Worm (Caenorhabditis elegans): ENCODE results near the gene cyp-34A9.

Gene cyp-34A9

DNA sequence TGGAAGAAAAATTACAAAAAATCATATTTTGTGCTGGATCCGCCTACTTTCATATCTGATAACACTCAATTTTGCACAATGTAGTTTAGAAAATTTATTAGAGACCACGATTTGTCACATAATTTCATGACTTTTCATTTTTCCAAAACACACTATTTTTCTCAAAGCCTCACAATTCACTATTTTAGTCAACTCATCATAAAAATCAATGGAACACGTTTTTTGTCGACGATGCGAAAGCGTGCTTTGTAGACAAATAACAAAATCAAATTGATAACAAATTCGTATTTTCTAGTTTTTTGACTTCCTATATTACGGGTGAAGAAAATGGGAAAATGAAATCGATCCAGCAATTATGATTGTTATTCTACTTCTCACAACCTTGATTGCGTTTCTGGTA, 28.5 kb downstream of the cyp-34A9 start, which contains the start of gene cyp-35B2:
Gene cyp-35B2 (plus strand): TSS at position 301 of the 400 bp plus-strand sequence.
- TF ChIP-seq lin-39 (tag; optimal IDR thresholded peaks at IDR 0.05): no peak
- TF ChIP-seq fkh-8 (tag; optimal IDR thresholded peaks at IDR 0.05): no peak
- TF ChIP-seq hpl-2 (GFP tag; optimal IDR thresholded peaks at IDR 0.05): no peak
- no peak for TF ChIP-seq aha-1 (tag; optimal IDR thresholded peaks at IDR 0.05)
- TF ChIP-seq lin-35 (GFP tag; optimal IDR thresholded peaks at IDR 0.05): no peak
- no peak for TF ChIP-seq ceh-82 (tag; optimal IDR thresholded peaks at IDR 0.05)
- no peak for TF ChIP-seq nhr-28 (tag; optimal IDR thresholded peaks at IDR 0.05)
- no peak for TF ChIP-seq nhr-85 (tag)
- no peak for TF ChIP-seq ceh-8 (GFP tag; optimal IDR thresholded peaks at IDR 0.05)
- no peak for TF ChIP-seq rnt-1 (tag; optimal IDR thresholded peaks at IDR 0.05)
- TF ChIP-seq isw-1 (GFP tag; IDR thresholded peaks at IDR 0.05): no peak
- no peak for TF ChIP-seq ztf-11 (tag; optimal IDR thresholded peaks at IDR 0.05)
- no peak for TF ChIP-seq tbx-2 (tag; optimal IDR thresholded peaks at IDR 0.05)
- no peak for TF ChIP-seq unc-30 (tag; optimal IDR thresholded peaks at IDR 0.05)
- no peak for TF ChIP-seq skn-1 (tag; optimal IDR thresholded peaks at IDR 0.05)
- TF ChIP-seq Y116A8C.19 (tag; optimal IDR thresholded peaks at IDR 0.05; ENCODE audit: borderline replicate concordance): no peak
- no peak for TF ChIP-seq vab-15 (tag; optimal IDR thresholded peaks at IDR 0.05)

DNA sequence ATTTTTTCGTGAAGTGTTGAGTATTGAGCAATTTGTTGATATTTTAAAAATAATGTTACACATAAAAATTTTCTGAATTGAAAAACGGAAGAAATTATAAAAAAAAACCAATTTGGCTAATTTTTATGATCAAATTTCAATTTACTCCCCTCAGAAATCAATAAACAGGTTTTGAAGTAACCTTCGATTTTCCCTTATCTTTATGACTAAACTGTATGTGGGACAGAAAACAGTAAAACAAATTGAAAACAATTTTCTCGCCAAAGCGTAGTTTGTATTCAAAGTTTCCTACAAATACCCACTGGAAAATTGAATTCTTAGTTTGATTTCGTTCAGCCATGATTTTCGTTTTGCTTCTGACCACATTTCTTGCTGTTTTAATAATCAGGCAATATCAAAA, 31.6 kb downstream of the cyp-34A9 start, which contains the start of gene cyp-35B1:
Gene cyp-35B1 (plus strand): TSS at position 244 of the 400 bp plus-strand sequence.
- no peak for TF ChIP-seq fkh-8 (tag; optimal IDR thresholded peaks at IDR 0.05)
- TF ChIP-seq ces-1 (GFP tag; optimal IDR thresholded peaks at IDR 0.05): no peak
- TF ChIP-seq ceh-88 (GFP tag; IDR thresholded peaks at IDR 0.05): no peak
- TF ChIP-seq fos-1 (tag; optimal IDR thresholded peaks at IDR 0.05): no peak
- no peak for TF ChIP-seq nhr-71 (tag; optimal IDR thresholded peaks at IDR 0.05)
- TF ChIP-seq mef-2 (tag; optimal IDR thresholded peaks at IDR 0.05): no peak
- no peak for TF ChIP-seq hpl-2 (GFP tag; optimal IDR thresholded peaks at IDR 0.05)
- TF ChIP-seq xbp-1 (tag; optimal IDR thresholded peaks at IDR 0.05): no peak
- TF ChIP-seq zip-4 (GFP tag; optimal IDR thresholded peaks at IDR 0.05): no peak
- no peak for TF ChIP-seq hlh-4 (tag; optimal IDR thresholded peaks at IDR 0.05)

DNA sequence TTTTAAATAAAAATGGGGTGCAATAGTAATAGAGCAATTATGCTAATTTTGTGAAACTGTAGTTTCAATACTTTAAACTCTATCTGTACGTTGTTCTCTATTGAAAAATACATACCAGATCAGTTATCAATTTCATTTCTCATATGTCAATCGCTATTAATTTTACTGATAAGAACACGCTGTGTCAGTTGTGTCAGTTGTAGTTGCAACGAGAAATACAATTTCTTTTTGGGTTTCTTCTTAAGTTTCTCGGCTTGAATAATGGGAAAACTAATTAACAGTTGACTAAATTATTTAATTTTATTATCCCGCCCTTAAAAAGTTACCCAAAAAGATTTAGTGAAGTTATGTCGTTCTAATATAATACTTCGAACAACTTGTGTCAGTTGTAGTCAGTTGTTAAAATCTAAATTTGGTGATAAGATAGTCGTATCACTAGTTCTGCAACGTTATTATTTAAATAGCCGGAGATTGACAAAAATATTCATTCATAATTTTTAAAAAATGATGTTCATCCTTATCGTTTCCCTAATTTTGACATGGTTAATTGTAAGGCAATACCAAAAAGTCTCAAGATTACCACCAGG, 34.4 kb downstream of the cyp-34A9 start, which contains the start of gene cyp-35A5:
Gene cyp-35A5 (plus strand): TSS at position 435 of the 587 bp plus-strand sequence.
- TF ChIP-seq C16A3.4 (tag; optimal IDR thresholded peaks at IDR 0.05): no peak
- no peak for TF ChIP-seq tbx-2 (tag; optimal IDR thresholded peaks at IDR 0.05)
- peak; percentile 2 for TF ChIP-seq nhr-20 (tag; optimal IDR thresholded peaks at IDR 0.05)
- no peak for TF ChIP-seq ceh-88 (GFP tag; IDR thresholded peaks at IDR 0.05)
- TF ChIP-seq mdl-1 (tag; optimal IDR thresholded peaks at IDR 0.05): no peak
- TF ChIP-seq lir-3 (tag; optimal IDR thresholded peaks at IDR 0.05; ENCODE audit: poor library complexity): no peak
- no peak for TF ChIP-seq snu-23 (GFP tag; optimal IDR thresholded peaks at IDR 0.05)
- peak; percentile 85 for TF ChIP-seq elt-2 (tag; optimal IDR thresholded peaks at IDR 0.05)
- no peak for TF ChIP-seq nhr-12 (tag; optimal IDR thresholded peaks at IDR 0.05)
- no peak for TF ChIP-seq blmp-1 (tag; optimal IDR thresholded peaks at IDR 0.05)

DNA sequence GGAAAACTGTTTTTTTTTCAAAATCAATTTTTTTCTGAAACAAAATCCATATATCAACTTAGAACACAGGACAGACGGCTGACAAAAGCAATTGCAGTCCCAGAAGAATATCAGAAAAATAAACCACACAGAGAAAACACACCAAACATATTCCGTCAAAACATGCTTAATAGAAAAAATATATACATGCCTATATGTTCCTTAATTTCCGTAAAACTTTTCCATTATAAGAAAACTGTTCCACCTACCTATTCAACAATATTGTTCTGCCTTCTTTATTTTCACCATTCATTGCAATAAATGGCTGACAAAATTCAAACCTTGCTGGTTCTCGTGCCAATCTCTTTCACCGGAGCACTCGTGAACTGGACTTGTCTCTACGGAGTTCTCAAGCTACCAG, 39.0 kb downstream of the cyp-34A9 start, which contains the start of gene srx-63:
Gene srx-63 (plus strand): TSS at position 301 of the 400 bp plus-strand sequence.
- TF ChIP-seq lin-39 (tag; optimal IDR thresholded peaks at IDR 0.05) (no peak), nhr-71 (tag; optimal IDR thresholded peaks at IDR 0.05) (no peak), ets-5 (GFP tag; IDR thresholded peaks at IDR 0.05) (no peak), grh-1 (GFP tag; IDR thresholded peaks at IDR 0.05) (no peak)

DNA sequence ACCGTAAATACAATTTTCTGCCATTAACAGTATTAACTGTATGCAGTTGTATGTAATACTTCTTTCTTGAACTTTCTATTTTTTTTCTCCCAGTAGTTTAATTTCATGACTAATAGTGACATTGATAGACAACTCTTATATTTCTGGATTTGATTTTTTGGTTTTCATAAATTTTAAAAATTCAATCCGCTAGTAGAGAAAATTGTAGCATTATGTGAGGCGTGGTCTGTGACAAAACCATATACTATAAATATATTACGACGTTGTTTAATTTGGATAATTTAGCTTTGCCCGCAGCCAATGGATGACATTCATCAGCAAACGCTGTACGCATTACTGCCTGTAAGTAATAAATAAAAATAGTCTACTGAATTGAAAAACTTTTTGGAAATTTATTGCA, 41.2 kb downstream of the cyp-34A9 start, which contains the start of gene srx-64:
Gene srx-64 (plus strand): TSS at position 301 of the 400 bp plus-strand sequence.
- TF ChIP-seq elt-2 (tag; optimal IDR thresholded peaks at IDR 0.05) (no peak), nhr-237 (tag; optimal IDR thresholded peaks at IDR 0.05) (no peak), nhr-19 (GFP tag; conservative IDR thresholded peaks at IDR 0.05) (no peak), pax-3 (tag; optimal IDR thresholded peaks at IDR 0.05) (no peak), tlp-1 (tag; optimal IDR thresholded peaks at IDR 0.05) (no peak), ceh-63 (GFP tag; optimal IDR thresholded peaks at IDR 0.05) (no peak), mef-2 (tag; optimal IDR thresholded peaks at IDR 0.05) (no peak), xbp-1 (tag; optimal IDR thresholded peaks at IDR 0.05) (no peak), lsy-2 (tag; optimal IDR thresholded peaks at IDR 0.05) (no peak), grh-1 (GFP tag; IDR thresholded peaks at IDR 0.05) (no peak), efl-1 (optimal IDR thresholded peaks at IDR 0.05) (no peak), efl-1 (GFP tag; optimal IDR thresholded peaks at IDR 0.05 in 1 of 2) (no peak), snpc-4 (tag; optimal IDR thresholded peaks at IDR 0.05) (no peak), vab-15 (tag; optimal IDR thresholded peaks at IDR 0.05) (no peak), nhr-84 (tag; optimal IDR thresholded peaks at IDR 0.05) (no peak), F16B12.6 (tag; optimal IDR thresholded peaks at IDR 0.05) (no peak)

Data from whole organism, L1 larva.